Fruit fly (Drosophila melanogaster) whole organism, pupa: ENCODE results near the gene CG10252.

Experiments
- CG10348 ChIP-seq: fragments of 200-800 bp; sonication (Bioruptor generic); IDR thresholded peaks from 2 replicates; pipeline ENCODE4 v1.3.6; 2022; ENCODE audit warnings: missing biosample characterization, missing genetic modification characterization
- CG12605 ChIP-seq: fragments of 200-800 bp; sonication (Bioruptor generic); IDR thresholded peaks from 2 replicates; pipeline ENCODE4 v1.3.6; 2022; ENCODE audit warnings: missing biosample characterization, missing genetic modification characterization
- CG13204 ChIP-seq: fragments of 200-800 bp; sonication (Bioruptor generic); optimal IDR thresholded peaks from 2 replicates; lab custom pipeline; 2018; ENCODE audit warnings: missing biosample characterization, mild to moderate bottlenecking, missing genetic modification characterization, moderate library complexity
- CG14655 ChIP-seq: fragments of 200-800 bp; sonication (Bioruptor generic); optimal IDR thresholded peaks from 3 replicates; lab custom pipeline; 2017; ENCODE audit warnings: mild to moderate bottlenecking, missing biosample characterization, missing genetic modification reagents, missing genetic modification characterization
- CG15710 ChIP-seq: fragments of 200-800 bp; sonication (Bioruptor generic); optimal IDR thresholded peaks from 2 replicates; lab custom pipeline; 2018; ENCODE audit warnings: missing biosample characterization, mild to moderate bottlenecking, missing genetic modification characterization, moderate library complexity
- CG17806 ChIP-seq: fragments of 200-800 bp; sonication (Bioruptor generic); optimal IDR thresholded peaks from 2 replicates; lab custom pipeline; 2018; ENCODE audit warnings: missing biosample characterization, mild to moderate bottlenecking, missing genetic modification characterization, moderate library complexity
- CG32121 ChIP-seq: fragments of 200-800 bp; sonication (Bioruptor generic); IDR thresholded peaks from 2 replicates; pipeline ENCODE4 v1.3.6; 2022; ENCODE audit warnings: missing biosample characterization, missing genetic modification characterization
- CG34367 ChIP-seq: fragments of 200-800 bp; sonication (Bioruptor generic); optimal IDR thresholded peaks from 2 replicates; lab custom pipeline; 2018; ENCODE audit warnings: missing biosample characterization, mild to moderate bottlenecking, missing genetic modification characterization
- CG4496 ChIP-seq: fragments of 200-800 bp; sonication (Bioruptor generic); IDR thresholded peaks from 3 replicates; pipeline ENCODE4 v1.3.6; 2022; ENCODE audit warnings: missing biosample characterization, missing genetic modification characterization
- CG8159 ChIP-seq: fragments of 200-800 bp; sonication (Bioruptor generic); optimal IDR thresholded peaks from 3 replicates; lab custom pipeline; 2018; ENCODE audit warnings: missing biosample characterization, mild to moderate bottlenecking, missing genetic modification characterization, moderate library complexity
- CG8301 ChIP-seq: fragments of 200-800 bp; sonication (Bioruptor generic); optimal IDR thresholded peaks from 2 replicates; lab custom pipeline; 2018; ENCODE audit warnings: missing biosample characterization, mild to moderate bottlenecking, missing genetic modification characterization
- CG9948 ChIP-seq: fragments of 200-800 bp; sonication (Bioruptor generic); optimal IDR thresholded peaks from 2 replicates; lab custom pipeline; 2018; ENCODE audit warnings: missing biosample characterization, mild to moderate bottlenecking, missing genetic modification characterization, moderate library complexity
- D1 ChIP-seq: fragments of 200-800 bp; sonication (Bioruptor generic); optimal IDR thresholded peaks from 2 replicates; lab custom pipeline; 2018; ENCODE audit warnings: missing biosample characterization, mild to moderate bottlenecking, missing genetic modification characterization, moderate library complexity
- EcR ChIP-seq: fragments of 200-800 bp; sonication (Bioruptor generic); optimal IDR thresholded peaks from 3 replicates; lab custom pipeline; 2019; ENCODE audit warnings: missing biosample characterization, missing genetic modification characterization, mild to moderate bottlenecking, moderate library complexity, missing genetic modification reagents
- Ets98B ChIP-seq: fragments of 200-800 bp; sonication (Bioruptor generic); IDR thresholded peaks from 2 replicates; pipeline ENCODE4 v1.3.6; 2022; ENCODE audit warnings: missing biosample characterization, missing genetic modification characterization
- Pif1A ChIP-seq: fragments of 200-800 bp; sonication (Bioruptor generic); optimal IDR thresholded peaks from 3 replicates; lab custom pipeline; 2016; ENCODE audit warnings: missing biosample characterization, missing genetic modification characterization
- Pif1B ChIP-seq: fragments of 200-800 bp; sonication (Bioruptor generic); optimal IDR thresholded peaks from 3 replicates; lab custom pipeline; 2016; ENCODE audit warnings: missing biosample characterization, missing genetic modification characterization
- Snoo ChIP-seq: fragments of 200-800 bp; sonication (Bioruptor generic); optimal IDR thresholded peaks from 3 replicates; lab custom pipeline; 2017; ENCODE audit warnings: missing biosample characterization, mild to moderate bottlenecking, missing genetic modification characterization, inconsistent platforms
- fd96Ca ChIP-seq: fragments of 200-800 bp; sonication (Bioruptor generic); IDR thresholded peaks from 3 replicates; pipeline ENCODE4 v1.3.6; 2022; ENCODE audit warnings: missing biosample characterization, missing genetic modification characterization
- gl ChIP-seq: fragments of 200-800 bp; sonication (Bioruptor generic); optimal IDR thresholded peaks from 2 replicates; lab custom pipeline; 2018; ENCODE audit warnings: missing biosample characterization, mild to moderate bottlenecking, missing genetic modification characterization
- rn ChIP-seq: fragments of 200-800 bp; sonication (Bioruptor generic); IDR thresholded peaks from 2 replicates; pipeline ENCODE4 v1.3.6; 2022; ENCODE audit warnings: missing biosample characterization, missing genetic modification characterization

The CG10252 gene

dm6 chr3R:23674369-23674768 is 21.7 kb downstream of the CG10252 start:
- TF ChIP-seq Pif1A (GFP tag; lab: Kevin White, UChicago): peak; percentile 24
- no peak for TF ChIP-seq fd96Ca (GFP tag; lab: Robert Waterston, UW)
- peak; percentile 46 for TF ChIP-seq Snoo
- TF ChIP-seq, all 21 proteins: peak for 2

dm6 chr3R:23673084-23673483 is 23.0 kb downstream of the CG10252 start:
- 0 out of 2 replicates have a peak, but pooled peaks have one; percentile 32 for TF ChIP-seq rn (GFP tag; lab: Robert Waterston, UW)
- no peak for TF ChIP-seq CG13204 (GFP tag; lab: Kevin White, UChicago)
- no peak for TF ChIP-seq CG34367 (tag; lab: Kevin White, UChicago)

dm6 chr3R:23669401-23670216 is 26.4 kb downstream of the CG10252 start, which contains the start of gene CG31145:
CG31145 (minus strand) TSS chr3R:23669659.
- TF ChIP-seq Ets98B (GFP tag; lab: Robert Waterston, UW): peak; percentile 99
- peak; percentile 98 for TF ChIP-seq rn (GFP tag; lab: Robert Waterston, UW)
- peak; percentile 96 for TF ChIP-seq CG13204 (GFP tag; lab: Kevin White, UChicago)
- TF ChIP-seq CG4496 (GFP tag; lab: Robert Waterston, UW): peak; percentile 99
- TF ChIP-seq CG15710: peak; percentile 99
- peak; percentile 99 for TF ChIP-seq CG32121
- peak; percentile 100 for TF ChIP-seq CG14655 (GFP tag; lab: Kevin White, UChicago)
- peak; percentile 100 for TF ChIP-seq fd96Ca (GFP tag; lab: Robert Waterston, UW)
- peak; percentile 75 for TF ChIP-seq EcR (GFP tag; lab: Kevin White, UChicago)
- peak; percentile 100 for TF ChIP-seq Pif1A (GFP tag; lab: Kevin White, UChicago)
- TF ChIP-seq Pif1B (GFP tag; lab: Kevin White, UChicago): peak; percentile 99
- peak; percentile 100 for TF ChIP-seq CG8301 (tag; lab: Kevin White, UChicago)
- peak; percentile 99 for TF ChIP-seq CG8159
- TF ChIP-seq Snoo: peak; percentile 100
- TF ChIP-seq CG17806 (tag; lab: Kevin White, UChicago): peak; percentile 99
- TF ChIP-seq D1: peak; percentile 99
- TF ChIP-seq CG12605: peak; percentile 98
- peak; percentile 99 for TF ChIP-seq CG34367 (tag; lab: Kevin White, UChicago)
- peak; percentile 99 for TF ChIP-seq CG10348 (GFP tag; lab: Robert Waterston, UW)
- peak; percentile 96 for TF ChIP-seq gl (tag; lab: Kevin White, UChicago)
- TF ChIP-seq CG9948 (tag; lab: Kevin White, UChicago): peak; percentile 99

- no peak for TF ChIP-seq CG17806 (tag; lab: Kevin White, UChicago)
- TF ChIP-seq, all 21 proteins: peak for 0
Observed at dm6 chr3R:23668583-23668982, 27.5 kb downstream of the CG10252 start.

- TF ChIP-seq CG14655 (GFP tag; lab: Kevin White, UChicago) (peak; percentile 10), Snoo (no peak)
Observed at dm6 chr3R:23667451-23667850, 28.6 kb downstream of the CG10252 start.

- TF ChIP-seq EcR (GFP tag; lab: Kevin White, UChicago) (no peak), gl (tag; lab: Kevin White, UChicago) (no peak), D1 (no peak), CG32121 (no peak), CG12605 (peak; percentile 72; the same call in 1 of the 2 replicates)
- TF ChIP-seq, all 21 proteins: peak for 1
Observed at dm6 chr3R:23666672-23667211, 29.3 kb downstream of the CG10252 start.

- TF ChIP-seq fd96Ca (GFP tag; lab: Robert Waterston, UW) (no peak), Pif1A (GFP tag; lab: Kevin White, UChicago) (no peak), CG12605 (0 out of 2 replicates have a peak, but pooled peaks have one; percentile 20), CG8301 (tag; lab: Kevin White, UChicago) (no peak)
Observed at dm6 chr3R:23664437-23664836, 31.6 kb downstream of the CG10252 start.

- TF ChIP-seq Ets98B (GFP tag; lab: Robert Waterston, UW) (no peak), CG17806 (tag; lab: Kevin White, UChicago) (no peak), CG12605 (no peak), EcR (GFP tag; lab: Kevin White, UChicago) (no peak), CG32121 (no peak)
Observed at dm6 chr3R:23662782-23663181, 33.3 kb downstream of the CG10252 start.
